Fruit fly (Drosophila melanogaster) whole organism, prepupa: ENCODE measurements around the gene Top3alpha.

Experiments
- Blimp-1 ChIP-seq: fragments of 200-800 bp; sonication (Bioruptor generic); optimal IDR thresholded peaks from 3 replicates; lab custom pipeline; 2017; ENCODE audit warnings: missing biosample characterization, missing genetic modification characterization, mild to moderate bottlenecking, moderate library complexity, missing genetic modification reagents
- CG34406 ChIP-seq: fragments of 200-800 bp; sonication (Bioruptor generic); optimal IDR thresholded peaks from 3 replicates; lab custom pipeline; 2016; ENCODE audit warnings: missing biosample characterization, missing genetic modification characterization
- CG4318 ChIP-seq: fragments of 200-800 bp; sonication (Bioruptor generic); optimal IDR thresholded peaks from 3 replicates; lab custom pipeline; 2017; ENCODE audit warnings: missing biosample characterization, mild to moderate bottlenecking, missing genetic modification characterization
- Eip78C ChIP-seq: fragments of 200-800 bp; sonication (Bioruptor generic); peaks from one replicate; lab custom pipeline; 2016; ENCODE audit warnings: missing biosample characterization, missing genetic modification characterization
- Lpt ChIP-seq: fragments of 200-800 bp; sonication (Bioruptor generic); optimal IDR thresholded peaks from 3 replicates; lab custom pipeline; 2016; ENCODE audit warnings: missing biosample characterization, missing genetic modification characterization
- Sox15 ChIP-seq: fragments of 200-800 bp; sonication (Bioruptor generic); optimal IDR thresholded peaks from 3 replicates; lab custom pipeline; 2016; ENCODE audit warnings: missing biosample characterization, missing genetic modification characterization
- acj6 ChIP-seq: fragments of 200-800 bp; sonication (Bioruptor generic); optimal IDR thresholded peaks from 3 replicates; lab custom pipeline; 2016; ENCODE audit warnings: missing biosample characterization, missing genetic modification characterization
- fkh ChIP-seq: fragments of 200-800 bp; sonication (Bioruptor generic); optimal IDR thresholded peaks from 3 replicates; lab custom pipeline; 2017; ENCODE audit warnings: missing biosample characterization, mild to moderate bottlenecking, missing genetic modification characterization, moderate library complexity
- lz ChIP-seq: fragments of 200-800 bp; sonication (Bioruptor generic); optimal IDR thresholded peaks from 3 replicates; lab custom pipeline; 2016; ENCODE audit warnings: missing biosample characterization, missing genetic modification characterization
- net ChIP-seq: fragments of 200-800 bp; sonication (Bioruptor generic); optimal IDR thresholded peaks from 3 replicates; lab custom pipeline; 2016; ENCODE audit warnings: missing biosample characterization, missing genetic modification characterization
- ss ChIP-seq, 2 experiments: fragments of 200-800 bp; sonication (Bioruptor generic); optimal IDR thresholded peaks; 2 replicates in 1 of 2; 3 replicates in 1 of 2; lab custom pipeline; 2017 to 2018; ENCODE audit warnings: mild to moderate bottlenecking in 2 of 2, missing biosample characterization in 2 of 2, missing genetic modification characterization in 2 of 2, moderate library complexity in 1 of 2

- TF ChIP-seq Sox15, result no peak
- TF ChIP-seq Lpt, result no peak
- no peak for TF ChIP-seq acj6 (GFP tag; lab: Kevin White, UChicago)
- no peak for TF ChIP-seq CG34406 (GFP tag; lab: Kevin White, UChicago)
- TF ChIP-seq CG4318 (GFP tag; lab: Kevin White, UChicago), result no peak
- no peak for TF ChIP-seq net (GFP tag; lab: Kevin White, UChicago)
- TF ChIP-seq Blimp-1 (GFP tag; lab: Kevin White, UChicago), result no peak
- TF ChIP-seq ss (GFP tag; optimal IDR thresholded peaks at IDR 0.05; lab: Kevin White, UChicago), result no peak
- TF ChIP-seq lz (GFP tag; lab: Kevin White, UChicago), result no peak
- no peak for TF ChIP-seq fkh (GFP tag; lab: Kevin White, UChicago)
- no peak for TF ChIP-seq Eip78C (GFP tag; lab: Kevin White, UChicago)
Measured at dm6 chr2L:19484539-19484938, 13.4 kb upstream of the Top3alpha start, which contains the start of the genes CG10195 and CG13084.
